Fruit fly (Drosophila melanogaster) S2 (cell line): ENCODE results near the gene CG17782.

Source experiments
- CG8478 ChIP-seq: fragments of >200 bp; optimal IDR thresholded peaks from 2 replicates; lab custom pipeline; 2018
- CTCF ChIP-seq, 2 experiments: fragments of >200 bp; optimal IDR thresholded peaks; 2 replicates each; lab custom pipeline; 2018

The CG17782 gene

DNA sequence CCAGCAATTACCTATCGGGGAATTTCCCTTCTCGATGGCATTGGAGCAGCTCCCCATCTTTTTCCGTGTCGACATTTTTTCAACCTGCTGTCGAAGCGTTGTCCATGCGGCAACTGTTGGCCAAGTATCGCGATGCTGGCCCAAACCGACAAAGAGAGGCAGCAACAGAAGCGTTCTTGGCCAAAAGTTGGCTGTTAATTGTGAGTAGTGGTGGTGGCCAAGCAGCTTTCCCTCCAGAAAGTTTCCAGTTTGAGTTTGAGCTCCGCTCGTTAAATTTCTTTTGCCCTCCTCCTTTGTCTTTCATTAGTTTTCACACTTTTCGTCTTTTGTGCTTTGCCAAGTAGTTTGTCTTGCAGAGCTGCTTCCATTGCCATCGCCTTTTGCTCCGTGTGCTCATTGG lies at the start of gene CG17782:
Gene CG17782, minus strand, starts transcription at position 101 of the 400 bp plus-strand sequence.
- TF ChIP-seq CG8478 (no peak), CTCF (optimal IDR thresholded peaks at IDR 0.05; lab: Kevin White, UChicago) (no peak)

DNA sequence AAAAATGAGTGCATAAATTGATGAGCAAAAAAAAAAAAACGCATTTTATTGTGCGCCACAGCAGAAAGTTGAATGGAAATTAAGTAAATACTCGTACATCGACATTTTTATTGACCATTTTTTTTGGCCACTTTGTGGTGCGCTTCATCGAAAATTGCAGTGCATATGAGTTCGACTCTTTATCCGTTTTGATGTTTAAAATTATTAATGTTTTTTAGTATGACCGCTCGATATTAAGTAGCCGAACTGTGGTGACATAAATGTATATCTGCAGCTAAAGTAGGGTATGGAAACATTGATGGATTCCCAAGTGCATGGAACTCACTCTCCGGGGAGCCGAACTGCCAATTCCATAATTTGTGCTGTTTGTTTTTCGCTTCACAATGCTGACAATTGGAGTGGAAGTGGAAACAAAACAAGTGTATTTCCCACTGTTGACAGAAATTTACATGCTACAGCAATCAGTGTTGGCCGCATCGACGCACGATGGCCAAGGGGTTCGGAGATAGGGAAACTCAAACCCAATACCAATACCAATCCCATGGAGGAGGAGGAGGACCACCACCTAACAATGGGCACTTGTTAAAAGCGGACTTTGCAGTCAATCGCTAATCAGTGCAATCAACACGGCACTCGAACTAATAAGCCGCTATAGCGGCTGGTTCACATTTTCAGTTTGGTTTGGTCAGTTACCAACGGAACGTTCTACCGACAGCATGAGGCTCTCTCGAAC lies 19.8 kb upstream of the CG17782 start, which contains the start of gene CG13616:
Gene CG13616, plus strand, starts transcription at position 683 of the 733 bp plus-strand sequence.
- no peak for TF ChIP-seq CG8478
- TF ChIP-seq CTCF (optimal IDR thresholded peaks at IDR 0.05; lab: Kevin White, UChicago): no peak

DNA sequence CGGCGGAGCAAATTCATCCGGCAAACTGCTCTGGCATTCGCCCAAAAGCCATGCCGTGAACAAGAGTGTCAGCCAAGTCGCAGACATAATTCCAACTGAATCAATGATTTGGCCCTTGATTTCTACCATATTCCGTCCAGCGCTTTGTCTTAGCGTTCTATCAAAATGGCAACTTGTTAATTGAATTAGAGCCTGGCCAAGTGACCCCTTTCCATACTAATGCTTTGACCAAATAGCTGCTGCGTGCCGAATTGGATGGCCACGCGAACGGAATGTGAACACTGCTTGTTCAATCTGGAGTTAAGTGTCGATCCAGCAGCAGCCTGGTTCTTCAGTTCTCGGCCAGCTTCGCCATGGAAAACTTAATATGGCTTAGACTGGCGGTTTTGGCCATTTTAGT lies 17.7 kb upstream of the CG17782 start, which contains the start of the genes CG5768 and CG13615:
Gene CG5768, minus strand, starts transcription at position 101 of the 400 bp plus-strand sequence.
Gene CG13615, plus strand, starts transcription at position 280 of the 400 bp plus-strand sequence.
- no peak for TF ChIP-seq CTCF (optimal IDR thresholded peaks at IDR 0.05; lab: Kevin White, UChicago)
- no peak for TF ChIP-seq CG8478

DNA sequence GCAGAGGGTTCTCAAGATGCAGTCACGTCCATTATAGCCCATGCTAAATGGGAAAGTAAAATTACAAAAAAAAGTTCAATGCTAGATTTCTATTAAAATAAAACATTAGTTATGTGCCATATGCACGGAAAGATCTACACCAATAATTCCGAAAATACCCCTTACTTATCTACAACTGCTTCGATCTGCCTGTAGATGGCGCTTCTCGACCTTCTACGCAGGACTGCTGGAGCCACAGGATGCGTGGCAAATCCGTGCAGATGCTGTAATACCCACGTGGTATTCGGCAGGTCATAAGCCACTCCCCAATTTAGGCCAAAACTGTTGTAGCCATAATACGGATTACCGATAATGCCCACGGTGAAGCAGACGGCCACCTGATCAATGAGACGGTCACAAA lies 13.9 kb upstream of the CG17782 start:
- TF ChIP-seq CG8478 (no peak), CTCF (optimal IDR thresholded peaks at IDR 0.05; lab: Kevin White, UChicago) (peak; percentile 68 to 71)

DNA sequence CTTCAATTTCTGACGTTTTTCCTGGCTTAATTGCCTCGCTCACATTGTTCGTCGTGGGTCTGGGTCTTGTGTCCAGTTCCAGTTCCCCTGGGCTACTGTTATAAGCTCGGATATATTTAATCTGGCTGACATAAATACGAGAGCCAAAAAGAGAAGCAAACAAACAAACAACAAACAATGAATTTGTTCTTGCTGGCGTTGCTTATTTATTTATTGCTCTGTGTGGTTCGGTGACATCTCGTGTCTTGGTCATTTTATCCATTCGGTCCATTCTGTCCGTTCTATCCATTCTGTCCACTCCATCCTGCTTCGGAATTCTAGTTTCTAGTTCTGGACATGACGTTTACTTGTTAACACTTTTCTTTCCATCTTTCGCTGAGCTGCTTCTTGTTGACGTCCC lies 12.4 kb upstream of the CG17782 start, which contains the start of gene CG17780:
Gene CG17780, minus strand, starts transcription at position 101 of the 400 bp plus-strand sequence.
- no peak for TF ChIP-seq CG8478
- no peak for TF ChIP-seq CTCF (optimal IDR thresholded peaks at IDR 0.05; lab: Kevin White, UChicago)

DNA sequence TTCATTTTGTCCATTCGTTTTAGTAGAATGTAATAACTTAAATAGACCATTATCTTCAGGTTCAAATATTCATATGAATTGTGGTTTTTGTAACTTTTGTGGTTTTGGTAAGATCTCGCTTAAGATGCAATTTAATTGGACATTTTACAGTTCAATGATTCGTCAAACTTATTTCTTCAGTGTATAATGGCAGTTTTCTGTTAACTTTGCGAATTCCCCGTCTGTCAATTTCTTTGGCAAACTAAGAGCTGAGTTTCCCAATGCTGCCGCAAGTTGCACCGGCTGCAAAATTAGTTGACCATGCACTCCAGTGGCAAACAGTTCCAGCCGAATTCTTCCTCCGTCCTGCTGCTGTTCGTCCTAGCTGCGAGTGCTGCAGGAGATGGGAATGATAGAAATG lies 4.0 kb upstream of the CG17782 start, which contains the start of gene CG33342:
Gene CG33342, plus strand, starts transcription at position 301 of the 400 bp plus-strand sequence.
- TF ChIP-seq CTCF (optimal IDR thresholded peaks at IDR 0.05; lab: Kevin White, UChicago) (no peak), CG8478 (no peak)

DNA sequence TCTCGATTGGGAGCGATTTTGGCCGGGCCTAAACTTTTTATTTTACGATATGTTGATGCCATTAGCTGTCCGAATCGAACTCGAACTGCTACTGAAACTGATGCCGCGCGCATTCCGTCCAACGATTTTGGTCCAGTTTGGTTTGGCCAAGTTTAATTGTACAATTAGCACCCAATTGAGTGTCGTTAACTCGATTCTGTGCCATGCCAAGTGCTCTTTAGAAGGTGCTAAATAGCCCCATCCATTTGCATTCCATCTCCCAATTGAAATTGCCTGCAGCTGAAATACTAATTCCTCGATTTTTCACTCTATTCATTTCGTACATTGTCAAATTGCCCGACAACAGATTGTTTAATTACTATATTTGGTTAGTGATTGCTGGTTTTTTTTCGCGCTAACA lies 3.0 kb upstream of the CG17782 start, which contains the start of gene CG17781:
Gene CG17781, minus strand, starts transcription at position 101 of the 400 bp plus-strand sequence.
- TF ChIP-seq CTCF (optimal IDR thresholded peaks at IDR 0.05; lab: Kevin White, UChicago): no peak
- no peak for TF ChIP-seq CG8478

DNA sequence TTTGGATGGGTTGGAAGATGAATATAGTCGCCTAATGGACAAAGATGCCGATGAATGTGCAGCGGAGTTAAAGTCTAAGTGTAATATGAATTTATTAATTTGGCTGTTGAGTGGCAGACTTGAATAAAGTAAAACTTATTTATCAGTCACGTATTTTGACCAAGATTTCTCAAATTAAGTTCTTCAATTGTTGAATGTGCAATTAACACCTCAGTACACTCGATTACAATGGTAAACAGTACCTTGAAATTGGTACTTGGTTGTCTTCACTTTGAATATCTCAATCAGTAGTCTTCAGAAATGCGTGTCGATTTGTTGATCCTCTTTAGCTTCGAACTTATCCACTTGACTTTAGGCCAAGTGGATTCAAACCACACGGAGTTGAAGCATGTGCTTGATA lies 3.3 kb downstream of the CG17782 start, which contains the start of gene CG13614:
Gene CG13614, plus strand, starts transcription at position 301 of the 400 bp plus-strand sequence.
- no peak for TF ChIP-seq CTCF (optimal IDR thresholded peaks at IDR 0.05; lab: Kevin White, UChicago)
- TF ChIP-seq CG8478: no peak

DNA sequence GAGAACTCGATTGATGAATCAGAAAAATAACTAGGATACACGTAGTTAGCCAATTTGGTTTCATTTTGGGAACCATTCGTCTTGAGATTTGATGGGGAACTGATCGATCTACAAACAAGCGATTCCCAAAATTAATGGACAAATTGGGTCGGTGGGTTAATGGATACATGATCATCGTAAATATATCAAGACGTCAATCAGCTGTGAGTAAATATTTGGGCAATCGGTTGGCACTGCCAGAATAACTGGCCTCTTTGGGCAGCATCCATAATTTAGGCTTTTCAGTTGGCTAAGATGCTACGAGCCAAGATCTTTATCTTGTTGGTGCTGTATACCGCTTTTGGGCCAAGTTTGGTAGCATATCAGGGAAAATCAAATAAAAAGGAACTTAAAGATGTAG lies 4.5 kb downstream of the CG17782 start, which contains the start of the genes CG42812 and CG33341:
Gene CG42812, minus strand, starts transcription at position 101 of the 400 bp plus-strand sequence.
Gene CG33341, plus strand, starts transcription at position 295 of the 400 bp plus-strand sequence.
- TF ChIP-seq CG8478 (no peak), CTCF (optimal IDR thresholded peaks at IDR 0.05; lab: Kevin White, UChicago) (no peak)

DNA sequence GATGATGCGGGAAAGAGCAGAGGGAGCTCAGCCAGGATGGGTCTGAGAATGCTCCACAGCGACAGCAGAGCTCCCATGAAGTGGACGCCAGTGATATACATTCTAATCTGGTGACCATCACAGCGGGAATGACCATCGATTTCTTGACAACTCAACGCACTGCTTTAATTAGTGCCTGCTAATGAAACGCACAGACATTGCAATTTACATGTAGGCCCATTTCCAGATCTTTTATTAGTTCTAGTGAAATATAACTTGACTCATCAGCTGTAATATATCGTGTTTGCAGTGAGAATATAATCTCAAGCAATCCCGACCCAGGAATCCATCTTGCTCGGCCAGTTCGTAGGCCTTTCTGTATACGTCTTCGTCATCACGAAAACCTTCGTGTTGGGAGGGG lies 5.4 kb downstream of the CG17782 start, which contains the start of gene CG42811:
Gene CG42811, minus strand, starts transcription at position 101 of the 400 bp plus-strand sequence.
- TF ChIP-seq CG8478 (no peak), CTCF (optimal IDR thresholded peaks at IDR 0.05; lab: Kevin White, UChicago) (no peak)

DNA sequence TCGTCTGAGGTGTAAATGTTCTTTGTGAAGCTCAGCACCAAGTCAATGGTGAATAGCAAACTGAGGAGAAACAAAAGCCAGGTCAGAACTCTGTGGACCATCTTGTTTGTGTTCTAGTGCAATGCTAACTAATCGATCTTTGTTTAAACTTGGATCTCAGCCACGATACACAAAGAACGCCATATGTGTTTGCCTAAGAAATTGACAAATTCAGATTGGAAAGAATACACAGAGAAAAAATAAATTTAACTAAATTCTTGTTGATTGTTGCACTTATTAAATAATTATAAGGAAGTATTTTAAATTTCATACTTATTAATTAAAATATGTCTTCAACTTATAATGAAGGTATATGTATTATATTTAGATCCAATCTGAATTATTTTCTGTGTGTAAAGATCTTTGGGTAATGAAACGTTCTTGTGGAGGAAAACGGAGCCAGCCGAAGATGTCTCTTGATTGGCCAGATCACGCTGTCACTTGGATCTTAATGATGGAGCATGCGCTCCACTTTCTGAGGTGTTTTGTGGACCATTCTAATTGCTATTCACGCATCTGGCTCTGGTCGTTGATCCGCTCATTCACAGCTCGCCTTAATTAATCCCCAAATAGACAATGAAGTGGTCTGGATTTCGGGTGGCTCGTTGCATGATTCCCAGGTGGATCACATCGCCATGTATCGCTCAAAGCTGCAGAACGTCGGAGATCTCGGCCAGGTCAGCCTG lies 7.5 kb downstream of the CG17782 start, which contains the start of the genes CG17784 and CG13613:
Gene CG17784, minus strand, starts transcription at position 101 of the 725 bp plus-strand sequence.
Gene CG13613, plus strand, starts transcription at position 675 of the 725 bp plus-strand sequence.
- TF ChIP-seq CTCF (optimal IDR thresholded peaks at IDR 0.05; lab: Kevin White, UChicago): no peak
- TF ChIP-seq CG8478: no peak

DNA sequence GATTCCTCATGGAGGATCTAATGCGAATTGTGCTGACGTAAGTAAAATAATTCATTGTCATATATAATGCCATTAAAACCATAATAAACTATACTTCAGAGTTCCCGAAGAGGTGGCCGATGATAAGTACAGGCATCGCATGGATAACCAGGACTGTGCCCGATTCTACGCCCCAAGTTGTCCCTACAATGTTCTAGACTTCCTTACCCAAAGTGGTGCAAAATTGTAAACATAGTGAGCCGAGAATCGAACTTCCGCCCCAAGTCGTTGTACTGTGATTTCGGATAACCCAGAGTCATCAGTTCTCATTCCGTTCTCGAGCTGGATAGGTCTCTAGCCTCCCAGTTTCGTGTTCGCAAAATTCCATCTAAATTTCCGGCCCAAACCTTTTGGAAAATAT lies 9.7 kb downstream of the CG17782 start, which contains the start of gene CG33340:
Gene CG33340, plus strand, starts transcription at position 301 of the 400 bp plus-strand sequence.
- TF ChIP-seq CTCF (optimal IDR thresholded peaks at IDR 0.05; lab: Kevin White, UChicago) (no peak), CG8478 (no peak)

DNA sequence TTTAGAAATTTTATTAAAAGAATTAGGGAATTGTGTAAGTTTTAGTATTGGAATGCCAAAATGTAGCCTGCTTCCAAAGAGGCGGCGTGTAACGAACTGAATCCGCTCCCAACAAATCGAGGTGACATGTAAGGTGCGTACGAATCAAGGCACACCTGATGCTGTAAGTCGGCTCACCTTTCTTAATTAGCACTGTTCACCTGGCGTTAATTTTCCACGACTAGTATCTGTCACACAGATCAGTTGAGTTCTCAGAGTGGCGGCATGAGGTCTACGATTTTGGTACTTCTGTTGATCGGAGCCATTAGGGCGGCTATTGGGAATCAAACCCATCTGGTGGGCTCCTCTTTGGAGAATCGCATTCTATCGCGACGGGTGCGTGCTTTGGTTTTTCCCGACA lies 11.0 kb downstream of the CG17782 start, which contains the start of the genes CG5762 and CG33339:
Gene CG5762, minus strand, starts transcription at position 101 of the 400 bp plus-strand sequence.
Gene CG33339, plus strand, starts transcription at position 265 of the 400 bp plus-strand sequence.
- TF ChIP-seq CG8478: no peak
- TF ChIP-seq CTCF (optimal IDR thresholded peaks at IDR 0.05; lab: Kevin White, UChicago): no peak

DNA sequence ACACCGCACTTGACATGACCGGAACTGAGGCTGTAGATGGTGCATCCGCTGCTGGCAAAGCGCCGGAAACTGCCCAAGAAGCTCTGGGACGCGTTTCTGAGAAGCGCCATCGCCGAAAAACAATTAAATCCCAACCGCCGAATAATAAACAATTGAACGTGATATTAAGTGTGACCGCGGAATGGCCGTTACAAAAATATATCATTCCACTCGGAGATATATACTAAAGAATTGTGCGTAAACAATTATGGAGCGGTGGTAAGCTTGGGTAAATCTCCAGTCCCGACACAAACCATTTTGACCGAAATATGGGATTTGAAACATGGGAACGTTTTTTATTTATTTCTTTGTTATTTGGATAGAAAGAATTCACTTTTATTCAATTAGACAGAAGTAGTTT lies 12.6 kb downstream of the CG17782 start, which contains the start of gene CG18528:
Gene CG18528, minus strand, starts transcription at position 188 of the 400 bp plus-strand sequence.
- TF ChIP-seq CTCF (optimal IDR thresholded peaks at IDR 0.05; lab: Kevin White, UChicago) (peak; percentile 16 to 64), CG8478 (no peak)

DNA sequence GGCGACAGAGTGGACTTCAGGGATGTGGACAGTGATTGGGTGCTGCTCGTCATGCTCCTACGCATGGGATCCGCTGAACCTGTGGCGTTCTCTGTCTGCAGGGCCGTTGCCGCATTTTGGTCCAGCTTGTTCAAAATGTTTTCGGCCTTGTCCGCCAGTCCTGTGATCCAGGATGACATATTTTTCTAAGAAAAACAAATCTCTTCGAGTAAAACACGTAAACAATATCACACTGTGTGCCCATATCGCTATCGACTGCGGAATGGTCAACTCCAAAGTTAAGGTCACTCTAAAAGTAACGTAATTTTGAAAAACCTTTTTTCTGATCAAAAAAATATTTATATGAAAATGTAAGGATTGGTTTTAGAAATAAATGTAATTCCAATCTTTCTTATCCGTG lies 14.9 kb downstream of the CG17782 start, which contains the start of gene Golgin84:
Gene Golgin84, minus strand, starts transcription at position 241 of the 400 bp plus-strand sequence.
- no peak for TF ChIP-seq CTCF (optimal IDR thresholded peaks at IDR 0.05; lab: Kevin White, UChicago)
- TF ChIP-seq CG8478: no peak
